Fruit fly (Drosophila melanogaster) whole organism, embryonic: ENCODE measurements around the gene Nepl12.

Source experiments
- CG10959 ChIP-seq: fragments of 200-800 bp; sonication (Bioruptor generic); IDR thresholded peaks from 2 replicates; pipeline ENCODE4 v1.3.6; 2022; ENCODE audit warnings: missing biosample characterization, missing genetic modification characterization
- CG11456 ChIP-seq: fragments of 200-800 bp; sonication (Bioruptor generic); IDR thresholded peaks from 3 replicates; pipeline ENCODE4 v1.3.6; 2022; ENCODE audit warnings: missing biosample characterization, missing genetic modification characterization
- CG11504 ChIP-seq: fragments of 200-800 bp; sonication (Bioruptor generic); optimal IDR thresholded peaks from 3 replicates; lab custom pipeline; 2019; ENCODE audit warnings: missing biosample characterization, mild to moderate bottlenecking, missing genetic modification characterization, moderate library complexity
- CG12391 ChIP-seq: fragments of 200-800 bp; sonication (Bioruptor generic); optimal IDR thresholded peaks from 3 replicates; lab custom pipeline; 2018; ENCODE audit warnings: missing biosample characterization, mild to moderate bottlenecking, missing genetic modification characterization, moderate library complexity
- CG12769 ChIP-seq: fragments of 200-800 bp; sonication (Bioruptor generic); optimal IDR thresholded peaks from 2 replicates; lab custom pipeline; 2019; ENCODE audit warnings: missing biosample characterization, mild to moderate bottlenecking, missing genetic modification characterization, moderate library complexity
- CG12942 ChIP-seq: fragments of 200-800 bp; sonication (Bioruptor generic); optimal IDR thresholded peaks from 3 replicates; lab custom pipeline; 2016; ENCODE audit warnings: missing biosample characterization, missing genetic modification characterization
- CG17612 ChIP-seq: fragments of 200-800 bp; sonication (Bioruptor generic); IDR thresholded peaks from 2 replicates; pipeline ENCODE4 v1.3.6; 2022; ENCODE audit warnings: missing biosample characterization, missing genetic modification characterization
- CG2129 ChIP-seq: fragments of 200-800 bp; sonication (Bioruptor generic); IDR thresholded peaks from 2 replicates; pipeline ENCODE4 v1.3.6; 2022; ENCODE audit warnings: missing biosample characterization, missing genetic modification characterization; ENCODE audit not compliant: partially characterized antibody
- CG2712 ChIP-seq: fragments of 200-800 bp; optimal IDR thresholded peaks from 3 replicates; lab custom pipeline; 2019; ENCODE audit warnings: missing biosample characterization, mild to moderate bottlenecking, missing genetic modification characterization, moderate library complexity
- CG31388 ChIP-seq: fragments of 200-800 bp; sonication (Bioruptor generic); optimal IDR thresholded peaks from 2 replicates; lab custom pipeline; 2016; ENCODE audit warnings: missing biosample characterization, missing genetic modification characterization
- CG32532 ChIP-seq: fragments of 200-800 bp; sonication (Bioruptor generic); IDR thresholded peaks from 2 replicates; pipeline ENCODE4 v1.3.6; 2022; ENCODE audit warnings: missing biosample characterization, missing genetic modification characterization
- CG32767 ChIP-seq: fragments of 200-800 bp; sonication (Bioruptor generic); IDR thresholded peaks from 2 replicates; pipeline ENCODE4 v1.3.6; 2022; ENCODE audit warnings: missing biosample characterization, missing genetic modification characterization
- CG3726 ChIP-seq: fragments of 200-800 bp; sonication (Bioruptor generic); IDR thresholded peaks from 3 replicates; pipeline ENCODE4, ENCODE4 v1.3.6; 2022; ENCODE audit warnings: missing biosample characterization, missing genetic modification characterization
- CG4854 ChIP-seq: fragments of 200-800 bp; sonication (Bioruptor generic); optimal IDR thresholded peaks from 2 replicates; lab custom pipeline; 2016; ENCODE audit warnings: missing biosample characterization, missing genetic modification characterization, inconsistent platforms
- CG6654 ChIP-seq: fragments of 200-800 bp; sonication (Bioruptor generic); optimal IDR thresholded peaks from 2 replicates; lab custom pipeline; 2017; ENCODE audit warnings: missing biosample characterization, mild to moderate bottlenecking, missing genetic modification characterization
- CG6689 ChIP-seq: fragments of 200-800 bp; sonication (Bioruptor generic); IDR thresholded peaks from 2 replicates; pipeline ENCODE4 v1.3.6; 2022; ENCODE audit warnings: missing biosample characterization, missing genetic modification characterization
- CG7271 ChIP-seq: fragments of 200-800 bp; sonication (Bioruptor generic); optimal IDR thresholded peaks from 2 replicates; lab custom pipeline; 2018; ENCODE audit warnings: missing biosample characterization, mild to moderate bottlenecking, missing genetic modification characterization, moderate library complexity
- CG8478 ChIP-seq: fragments of >200 bp; optimal IDR thresholded peaks from 2 replicates; lab custom pipeline; 2018
- CG9727 ChIP-seq: fragments of 200-800 bp; sonication (Bioruptor generic); optimal IDR thresholded peaks from 3 replicates; lab custom pipeline; 2017; ENCODE audit warnings: missing biosample characterization, mild to moderate bottlenecking, missing genetic modification characterization
- Dref ChIP-seq: fragments of 200-800 bp; sonication (Bioruptor generic); IDR thresholded peaks from 2 replicates; pipeline ENCODE4 v1.3.6; 2022; ENCODE audit warnings: missing biosample characterization, missing genetic modification characterization
- E2f2 ChIP-seq: fragments of 200-800 bp; sonication (Bioruptor generic); IDR thresholded peaks from 2 replicates; pipeline ENCODE4 v1.3.6; 2022; ENCODE audit warnings: missing biosample characterization, missing genetic modification characterization
- Elba2 ChIP-seq: fragments of 200-800 bp; sonication (Bioruptor generic); optimal IDR thresholded peaks from 3 replicates; lab custom pipeline; 2016; ENCODE audit warnings: missing biosample characterization, missing genetic modification characterization
- Fer3 ChIP-seq: fragments of 200-800 bp; sonication (Bioruptor generic); optimal IDR thresholded peaks from 2 replicates; lab custom pipeline; 2018; ENCODE audit warnings: missing biosample characterization, mild to moderate bottlenecking, missing genetic modification characterization, moderate library complexity
- Gug ChIP-seq: fragments of 200-800 bp; sonication (Bioruptor generic); IDR thresholded peaks from 4 replicates; pipeline ENCODE4 v1.3.6; 2022; ENCODE audit warnings: missing biosample characterization, missing genetic modification characterization
- Hmr ChIP-seq: fragments of 200-800 bp; sonication (Bioruptor generic); optimal IDR thresholded peaks from 3 replicates; lab custom pipeline; 2017; ENCODE audit warnings: mild to moderate bottlenecking, missing biosample characterization, missing genetic modification reagents, missing genetic modification characterization
- Lim3 ChIP-seq: fragments of 200-800 bp; sonication (Bioruptor generic); IDR thresholded peaks from 2 replicates; pipeline ENCODE4 v1.3.6; 2022; ENCODE audit warnings: missing biosample characterization, missing genetic modification characterization
- Nf-YB ChIP-seq: fragments of 200-800 bp; sonication (Bioruptor generic); optimal IDR thresholded peaks from 3 replicates; lab custom pipeline; 2019; ENCODE audit warnings: missing biosample characterization, mild to moderate bottlenecking, missing genetic modification characterization, moderate library complexity
- Rfx ChIP-seq: fragments of 200-800 bp; sonication (Bioruptor generic); IDR thresholded peaks from 2 replicates; pipeline ENCODE4 v1.3.6; 2022; ENCODE audit warnings: missing biosample characterization, missing genetic modification characterization
- Sox100B ChIP-seq: fragments of 200-800 bp; sonication (Bioruptor generic); optimal IDR thresholded peaks from 3 replicates; lab custom pipeline; 2018; ENCODE audit warnings: missing biosample characterization, mild to moderate bottlenecking, missing genetic modification characterization
- Sox102F ChIP-seq: fragments of 200-800 bp; sonication (Bioruptor generic); optimal IDR thresholded peaks from 2 replicates; lab custom pipeline; 2018; ENCODE audit warnings: missing biosample characterization, mild to moderate bottlenecking, missing genetic modification characterization, moderate library complexity
- Sry-β ChIP-seq: fragments of 200-800 bp; sonication (Bioruptor generic); optimal IDR thresholded peaks from 2 replicates; lab custom pipeline; 2018; ENCODE audit warnings: missing biosample characterization, mild to moderate bottlenecking, missing genetic modification characterization, moderate library complexity
- Sry-δ ChIP-seq: fragments of 200-800 bp; sonication (Bioruptor generic); optimal IDR thresholded peaks from 2 replicates; lab custom pipeline; 2016; ENCODE audit warnings: missing biosample characterization, missing genetic modification characterization
- abd-A ChIP-seq: fragments of 200-800 bp; sonication (Bioruptor generic); optimal IDR thresholded peaks from 3 replicates; lab custom pipeline; 2019; ENCODE audit warnings: missing biosample characterization, mild to moderate bottlenecking, missing genetic modification characterization, moderate library complexity
- cas ChIP-seq: fragments of 200-800 bp; sonication (Bioruptor generic); IDR thresholded peaks from 2 replicates; pipeline ENCODE4 v1.3.6; 2022; ENCODE audit warnings: missing biosample characterization, missing genetic modification characterization
- caup ChIP-seq: fragments of 200-800 bp; sonication (Bioruptor generic); optimal IDR thresholded peaks from 3 replicates; lab custom pipeline; 2017; ENCODE audit warnings: missing biosample characterization, mild to moderate bottlenecking, missing genetic modification characterization, moderate library complexity; ENCODE audit not compliant: severe bottlenecking
- chif ChIP-seq, 2 experiments: fragments of 200-800 bp; sonication (Bioruptor generic); optimal IDR thresholded peaks; 3 replicates each; lab custom pipeline; 2016; ENCODE audit warnings: missing biosample characterization in 2 of 2, missing genetic modification characterization in 2 of 2
- eve ChIP-seq, 2 experiments: fragments of >200 bp; optimal IDR thresholded peaks; 2 replicates each; lab custom pipeline; 2017; ENCODE audit warnings: missing biosample characterization in 2 of 2, missing genetic modification characterization in 2 of 2
- fd96Cb ChIP-seq: fragments of 200-800 bp; sonication (Bioruptor generic); optimal IDR thresholded peaks from 2 replicates; lab custom pipeline; 2018; ENCODE audit warnings: missing biosample characterization, mild to moderate bottlenecking, missing genetic modification characterization, moderate library complexity
- ind ChIP-seq: fragments of 200-800 bp; sonication (Bioruptor generic); optimal IDR thresholded peaks from 3 replicates; lab custom pipeline; 2016; ENCODE audit warnings: missing biosample characterization, missing genetic modification characterization
- lilli ChIP-seq: fragments of 200-800 bp; sonication (Bioruptor generic); optimal IDR thresholded peaks from 3 replicates; lab custom pipeline; 2016; ENCODE audit warnings: missing biosample characterization, missing genetic modification characterization
- mam ChIP-seq: fragments of 200-800 bp; sonication (Bioruptor generic); optimal IDR thresholded peaks from 3 replicates; lab custom pipeline; 2016; ENCODE audit warnings: missing biosample characterization, missing genetic modification characterization
- nerfin-1 ChIP-seq: fragments of 200-800 bp; sonication (Bioruptor generic); optimal IDR thresholded peaks from 3 replicates; lab custom pipeline; 2019; ENCODE audit warnings: missing biosample characterization, mild to moderate bottlenecking, missing genetic modification characterization, moderate library complexity
- pan ChIP-seq, 4 experiments: fragments of >200 bp in 3 of 4; fragments of 200-800 bp in 1 of 4; sonication (Bioruptor generic) in 1 of 4; optimal IDR thresholded peaks in 3 of 4; IDR thresholded peaks in 1 of 4; 2 replicates each; pipeline versions ENCODE4 v1.3.6 to Lab custom; 2017 to 2022; ENCODE audit warnings: missing biosample characterization in 2 of 4, missing genetic modification characterization in 2 of 4, mixed read lengths in 1 of 4
- pnt ChIP-seq: fragments of 200-800 bp; sonication (Bioruptor generic); optimal IDR thresholded peaks from 3 replicates; lab custom pipeline; 2016; ENCODE audit warnings: missing biosample characterization, missing genetic modification characterization
- pros ChIP-seq: fragments of 200-800 bp; sonication (Bioruptor generic); optimal IDR thresholded peaks from 3 replicates; lab custom pipeline; 2019; ENCODE audit warnings: missing biosample characterization, mild to moderate bottlenecking, missing genetic modification characterization, moderate library complexity
- ranshi ChIP-seq: fragments of 200-800 bp; sonication (Bioruptor generic); IDR thresholded peaks from 2 replicates; pipeline ENCODE4 v1.3.6; 2022; ENCODE audit warnings: missing biosample characterization, missing genetic modification characterization
- sob ChIP-seq: fragments of 200-800 bp; sonication (Bioruptor generic); IDR thresholded peaks from 2 replicates; pipeline ENCODE4 v1.3.6; 2022; ENCODE audit warnings: missing biosample characterization, missing genetic modification characterization
- tll ChIP-seq, 2 experiments: fragments of 200-800 bp in 1 of 2; fragments of >200 bp in 1 of 2; sonication (Bioruptor generic) in 1 of 2; optimal IDR thresholded peaks; 2 replicates each; lab custom pipeline; 2017 to 2019; ENCODE audit warnings: missing biosample characterization in 2 of 2, missing genetic modification characterization in 2 of 2, mild to moderate bottlenecking in 1 of 2, moderate library complexity in 1 of 2
- trem ChIP-seq: fragments of 200-800 bp; optimal IDR thresholded peaks from 3 replicates; lab custom pipeline; 2019; ENCODE audit warnings: missing biosample characterization, mild to moderate bottlenecking, missing genetic modification characterization, moderate library complexity
- wek ChIP-seq: fragments of 200-800 bp; sonication (Bioruptor generic); optimal IDR thresholded peaks from 3 replicates; lab custom pipeline; 2018; ENCODE audit warnings: missing biosample characterization, mild to moderate bottlenecking, missing genetic modification characterization, moderate library complexity
- wor ChIP-seq: fragments of 200-800 bp; sonication (Bioruptor generic); IDR thresholded peaks from 2 replicates; pipeline ENCODE4 v1.3.6; 2022; ENCODE audit warnings: missing biosample characterization, missing genetic modification characterization

Gene Nepl12

dm6 chr3R:9702567-9702966 is 27.2 kb downstream of the Nepl12 start (continued):
- TF ChIP-seq chif (GFP tag; optimal IDR thresholded peaks at IDR 0.05; lab: Kevin White, UChicago) (peak; percentile 76 to 80), Rfx (no peak), lilli (GFP tag; lab: Kevin White, UChicago) (peak; percentile 94), CG11456 (GFP tag; lab: Robert Waterston, UW) (no peak), Lim3 (no peak), CG3726 (GFP tag; lab: Robert Waterston, UW) (no peak), nerfin-1 (tag; lab: Kevin White, UChicago) (peak; percentile 77), CG32767 (GFP tag; lab: Robert Waterston, UW) (no peak), abd-A (tag; lab: Kevin White, UChicago) (peak; percentile 22), Sry-δ (GFP tag; lab: Kevin White, UChicago) (peak; percentile 52), Gug (GFP tag; lab: Robert Waterston, UW) (peak; percentile 77), pan (optimal IDR thresholded peaks at IDR 0.05; lab: Kevin White, UChicago) (no peak), pan (GFP tag; optimal IDR thresholded peaks at IDR 0.05 in 1 of 2, IDR thresholded peaks at IDR 0.05 in 1 of 2) (no peak), CG2129 (GFP tag; lab: Robert Waterston, UW) (no peak), tll (GFP tag; optimal IDR thresholded peaks at IDR 0.05; lab: Kevin White, UChicago) (peak in 1 of 2 experiments; percentile 86), CG2712 (tag; lab: Kevin White, UChicago) (peak; percentile 91), wek (peak; percentile 80), CG31388 (peak; percentile 59), sob (GFP tag; lab: Robert Waterston, UW) (no peak), Nf-YB (GFP tag; lab: Kevin White, UChicago) (peak; percentile 76), CG8478 (no peak), CG17612 (GFP tag; lab: Robert Waterston, UW) (no peak), ind (peak; percentile 92), CG6654 (peak; percentile 82), CG12942 (GFP tag; lab: Kevin White, UChicago) (peak; percentile 76), CG32532 (no peak), cas (no peak), wor (GFP tag; lab: Robert Waterston, UW) (no peak), CG10959 (no peak), Dref (GFP tag; lab: Robert Waterston, UW) (no peak), Elba2 (GFP tag; lab: Kevin White, UChicago) (no peak), pros (GFP tag; lab: Kevin White, UChicago) (no peak), CG11504 (tag; lab: Kevin White, UChicago) (peak; percentile 93), CG12391 (tag; lab: Kevin White, UChicago) (peak; percentile 91), caup (GFP tag; lab: Kevin White, UChicago) (peak; percentile 87), fd96Cb (tag; lab: Kevin White, UChicago) (peak; percentile 90), E2f2 (no peak), Fer3 (peak; percentile 92), eve (GFP tag; optimal IDR thresholded peaks at IDR 0.05; lab: Kevin White, UChicago) (no peak), CG9727 (GFP tag; lab: Kevin White, UChicago) (peak; percentile 86), CG12769 (tag; lab: Kevin White, UChicago) (peak; percentile 93), mam (peak; percentile 86), ranshi (GFP tag; lab: Robert Waterston, UW) (no peak), Sry-β (GFP tag; lab: Kevin White, UChicago) (peak; percentile 29), trem (tag; lab: Kevin White, UChicago) (peak; percentile 83), pnt (GFP tag; lab: Kevin White, UChicago) (peak; percentile 73), CG4854 (peak; percentile 88), CG7271 (tag; lab: Kevin White, UChicago) (peak; percentile 87), Sox102F (peak; percentile 90), Sox100B (GFP tag; lab: Kevin White, UChicago) (peak; percentile 86), CG6689 (GFP tag; lab: Robert Waterston, UW) (no peak), Hmr (GFP tag; lab: Kevin White, UChicago) (peak; percentile 93)
